Fruit fly (Drosophila melanogaster) whole organism, embryonic: ENCODE measurements around the gene dj-1beta.

ENCODE experiments used
- Ada2b ChIP-seq: fragments of 200-800 bp; sonication (Bioruptor generic); IDR thresholded peaks from 2 replicates; pipeline ENCODE4 v1.3.6; 2022; ENCODE audit warnings: missing biosample characterization, missing genetic modification characterization
- CG10321 ChIP-seq: fragments of 200-800 bp; sonication (Bioruptor generic); IDR thresholded peaks from 2 replicates; pipeline ENCODE4 v1.3.6; 2022; ENCODE audit warnings: missing biosample characterization, missing genetic modification characterization
- CG11085 ChIP-seq: fragments of 200-800 bp; sonication (Bioruptor generic); IDR thresholded peaks from 2 replicates; pipeline ENCODE4 v1.3.6; 2022; ENCODE audit warnings: missing biosample characterization, missing genetic modification characterization
- CG11398 ChIP-seq: fragments of 200-800 bp; sonication (Bioruptor generic); optimal IDR thresholded peaks from 2 replicates; lab custom pipeline; 2016; ENCODE audit warnings: missing biosample characterization, missing genetic modification characterization
- CG12071 ChIP-seq: fragments of 200-800 bp; sonication (Bioruptor generic); optimal IDR thresholded peaks from 3 replicates; lab custom pipeline; 2018; ENCODE audit warnings: missing biosample characterization, mild to moderate bottlenecking, missing genetic modification characterization
- CG15269 ChIP-seq: fragments of 200-800 bp; sonication (Bioruptor generic); optimal IDR thresholded peaks from 2 replicates; lab custom pipeline; 2018; ENCODE audit warnings: missing biosample characterization, mild to moderate bottlenecking, missing genetic modification characterization, moderate library complexity
- CG15479 ChIP-seq: fragments of 200-800 bp; sonication (Bioruptor generic); optimal IDR thresholded peaks from 3 replicates; lab custom pipeline; 2019; ENCODE audit warnings: missing biosample characterization, mild to moderate bottlenecking, missing genetic modification characterization, moderate library complexity
- CG15601 ChIP-seq: fragments of 200-800 bp; sonication (Bioruptor generic); optimal IDR thresholded peaks from 3 replicates; lab custom pipeline; 2019; ENCODE audit warnings: missing biosample characterization, mild to moderate bottlenecking, missing genetic modification characterization, moderate library complexity
- CG17186 ChIP-seq: fragments of 200-800 bp; sonication (Bioruptor generic); optimal IDR thresholded peaks from 3 replicates; lab custom pipeline; 2017; ENCODE audit warnings: missing biosample characterization, missing genetic modification reagents, missing genetic modification characterization
- CG17361 ChIP-seq: fragments of 200-800 bp; sonication (Bioruptor generic); IDR thresholded peaks from 3 replicates; pipeline ENCODE4 v1.3.6; 2022; ENCODE audit warnings: missing biosample characterization, missing genetic modification characterization
- CG17829 ChIP-seq: fragments of 200-800 bp; optimal IDR thresholded peaks from 2 replicates; lab custom pipeline; 2019; ENCODE audit warnings: missing biosample characterization, mild to moderate bottlenecking, missing genetic modification characterization, moderate library complexity
- CG30403 ChIP-seq: fragments of 200-800 bp; sonication (Bioruptor generic); optimal IDR thresholded peaks from 3 replicates; lab custom pipeline; 2016; ENCODE audit warnings: missing biosample characterization, missing genetic modification characterization
- CG4854 ChIP-seq: fragments of 200-800 bp; sonication (Bioruptor generic); optimal IDR thresholded peaks from 2 replicates; lab custom pipeline; 2016; ENCODE audit warnings: missing biosample characterization, missing genetic modification characterization, inconsistent platforms
- CG6254 ChIP-seq: fragments of 200-800 bp; sonication (Bioruptor generic); optimal IDR thresholded peaks from 3 replicates; lab custom pipeline; 2017; ENCODE audit warnings: mild to moderate bottlenecking, missing biosample characterization, missing genetic modification reagents, missing genetic modification characterization
- CG6654 ChIP-seq: fragments of 200-800 bp; sonication (Bioruptor generic); optimal IDR thresholded peaks from 2 replicates; lab custom pipeline; 2017; ENCODE audit warnings: missing biosample characterization, mild to moderate bottlenecking, missing genetic modification characterization
- CG8089 ChIP-seq: fragments of 200-800 bp; sonication (Bioruptor generic); optimal IDR thresholded peaks from 3 replicates; lab custom pipeline; 2016; ENCODE audit warnings: missing biosample characterization, missing genetic modification characterization
- Camta ChIP-seq: fragments of 200-800 bp; sonication (Bioruptor generic); optimal IDR thresholded peaks from 2 replicates; lab custom pipeline; 2016; ENCODE audit warnings: missing biosample characterization, missing genetic modification characterization
- H15 ChIP-seq: fragments of 200-800 bp; sonication (Bioruptor generic); IDR thresholded peaks from 3 replicates; pipeline ENCODE4 v1.3.6; 2022; ENCODE audit warnings: missing biosample characterization, missing genetic modification characterization
- HLH3B ChIP-seq: fragments of 200-800 bp; sonication (Bioruptor generic); IDR thresholded peaks from 2 replicates; pipeline ENCODE4 v1.3.6; 2022; ENCODE audit warnings: missing biosample characterization, missing genetic modification characterization
- Myb ChIP-seq: fragments of 200-800 bp; sonication (Bioruptor generic); optimal IDR thresholded peaks from 2 replicates; lab custom pipeline; 2016; ENCODE audit warnings: missing biosample characterization, missing genetic modification characterization
- NC2β ChIP-seq: fragments of 200-800 bp; sonication (Bioruptor generic); optimal IDR thresholded peaks from 2 replicates; lab custom pipeline; 2016; ENCODE audit warnings: missing biosample characterization, missing genetic modification characterization
- NfI ChIP-seq: fragments of 200-800 bp; sonication (Bioruptor generic); optimal IDR thresholded peaks from 3 replicates; lab custom pipeline; 2018; ENCODE audit warnings: missing biosample characterization, mild to moderate bottlenecking, missing genetic modification characterization, moderate library complexity
- Sry-δ ChIP-seq: fragments of 200-800 bp; sonication (Bioruptor generic); optimal IDR thresholded peaks from 2 replicates; lab custom pipeline; 2016; ENCODE audit warnings: missing biosample characterization, missing genetic modification characterization
- Trl ChIP-seq, 3 experiments: fragments of >200 bp in 2 of 3; fragments of 200-800 bp in 1 of 3; sonication (Bioruptor generic) in 1 of 3; optimal IDR thresholded peaks; 2 replicates in 1 of 3; 3 replicates in 2 of 3; lab custom pipeline; 2016 to 2017; ENCODE audit warnings: missing biosample characterization in 1 of 3, missing genetic modification characterization in 1 of 3
- Xbp1 ChIP-seq: fragments of 200-800 bp; sonication (Bioruptor generic); optimal IDR thresholded peaks from 3 replicates; lab custom pipeline; 2016; ENCODE audit warnings: missing biosample characterization, mild to moderate bottlenecking, missing genetic modification characterization
- abd-A ChIP-seq: fragments of 200-800 bp; sonication (Bioruptor generic); optimal IDR thresholded peaks from 3 replicates; lab custom pipeline; 2019; ENCODE audit warnings: missing biosample characterization, mild to moderate bottlenecking, missing genetic modification characterization, moderate library complexity
- ato ChIP-seq: fragments of 200-800 bp; sonication (Bioruptor generic); IDR thresholded peaks from 2 replicates; pipeline ENCODE4 v1.3.6; 2022; ENCODE audit warnings: missing biosample characterization, missing genetic modification characterization; ENCODE audit not compliant: partially characterized antibody
- chm ChIP-seq: fragments of 200-800 bp; sonication (Bioruptor generic); IDR thresholded peaks from 2 replicates; pipeline ENCODE4 v1.3.6; 2022; ENCODE audit warnings: missing biosample characterization, missing genetic modification characterization
- croc ChIP-seq: fragments of 200-800 bp; sonication (Bioruptor generic); conservative IDR thresholded peaks from 3 replicates; pipeline ENCODE4 v1.3.6; 2022; ENCODE audit warnings: missing biosample characterization, missing genetic modification characterization
- crol ChIP-seq: fragments of 200-800 bp; sonication (Bioruptor generic); IDR thresholded peaks from 2 replicates; pipeline ENCODE4 v1.3.6; 2022; ENCODE audit warnings: missing biosample characterization, missing genetic modification characterization
- dan ChIP-seq: fragments of 200-800 bp; sonication (Bioruptor generic); IDR thresholded peaks from 2 replicates; pipeline ENCODE4 v1.3.6; 2022; ENCODE audit warnings: missing biosample characterization, missing genetic modification characterization
- fu2 ChIP-seq: fragments of 200-800 bp; sonication (Bioruptor generic); optimal IDR thresholded peaks from 2 replicates; lab custom pipeline; 2016; ENCODE audit warnings: missing biosample characterization, missing genetic modification characterization
- kni ChIP-seq: fragments of 200-800 bp; sonication (Bioruptor generic); optimal IDR thresholded peaks from 3 replicates; lab custom pipeline; 2017; ENCODE audit warnings: mild to moderate bottlenecking, missing biosample characterization, missing genetic modification reagents, missing genetic modification characterization
- lilli ChIP-seq: fragments of 200-800 bp; sonication (Bioruptor generic); optimal IDR thresholded peaks from 3 replicates; lab custom pipeline; 2016; ENCODE audit warnings: missing biosample characterization, missing genetic modification characterization
- luna ChIP-seq: fragments of 200-800 bp; sonication (Bioruptor generic); optimal IDR thresholded peaks from 2 replicates; lab custom pipeline; 2016; ENCODE audit warnings: missing biosample characterization, missing genetic modification characterization
- maf-S ChIP-seq: fragments of 200-800 bp; sonication (Bioruptor generic); optimal IDR thresholded peaks from 2 replicates; lab custom pipeline; 2016; ENCODE audit warnings: missing biosample characterization, missing genetic modification characterization
- mld ChIP-seq: fragments of 200-800 bp; sonication (Bioruptor generic); IDR thresholded peaks from 3 replicates; pipeline ENCODE4 v1.3.6; 2022; ENCODE audit warnings: missing biosample characterization, missing genetic modification characterization; ENCODE audit not compliant: partially characterized antibody
- nom ChIP-seq: fragments of 200-800 bp; sonication (Bioruptor generic); optimal IDR thresholded peaks from 2 replicates; lab custom pipeline; 2017; ENCODE audit warnings: missing biosample characterization, missing genetic modification characterization, mild to moderate bottlenecking, moderate library complexity, missing genetic modification reagents
- oc ChIP-seq: fragments of 200-800 bp; sonication (Bioruptor generic); optimal IDR thresholded peaks from 2 replicates; lab custom pipeline; 2018; ENCODE audit warnings: missing biosample characterization, mild to moderate bottlenecking, missing genetic modification characterization, moderate library complexity
- odd ChIP-seq: fragments of 200-800 bp; sonication (Bioruptor generic); optimal IDR thresholded peaks from 2 replicates; lab custom pipeline; 2017; ENCODE audit warnings: missing biosample characterization, mild to moderate bottlenecking, missing genetic modification characterization
- pfk ChIP-seq: fragments of 200-800 bp; sonication (Bioruptor generic); optimal IDR thresholded peaks from 2 replicates; lab custom pipeline; 2018; ENCODE audit warnings: missing biosample characterization, mild to moderate bottlenecking, missing genetic modification characterization, moderate library complexity
- rib ChIP-seq: fragments of 200-800 bp; sonication (Bioruptor generic); IDR thresholded peaks from 2 replicates; pipeline ENCODE4 v1.3.6; 2022; ENCODE audit warnings: missing biosample characterization, missing genetic modification characterization
- sisA ChIP-seq: fragments of 200-800 bp; sonication (Bioruptor generic); IDR thresholded peaks from 2 replicates; pipeline ENCODE4 v1.3.6; 2022; ENCODE audit warnings: missing biosample characterization, missing genetic modification characterization
- slp2 ChIP-seq: fragments of 200-800 bp; sonication (Bioruptor generic); optimal IDR thresholded peaks from 2 replicates; lab custom pipeline; 2016; ENCODE audit warnings: missing biosample characterization, missing genetic modification characterization
- so ChIP-seq: fragments of 200-800 bp; sonication (Bioruptor generic); IDR thresholded peaks from 3 replicates; pipeline ENCODE4 v1.3.6; 2022; ENCODE audit warnings: missing biosample characterization, missing genetic modification characterization
- sqz ChIP-seq: fragments of 200-800 bp; sonication (Bioruptor generic); optimal IDR thresholded peaks from 3 replicates; lab custom pipeline; 2018; ENCODE audit warnings: missing biosample characterization, mild to moderate bottlenecking, missing genetic modification characterization
- tgo ChIP-seq: fragments of 200-800 bp; sonication (Bioruptor generic); IDR thresholded peaks from 3 replicates; pipeline ENCODE4 v1.3.6; 2022; ENCODE audit warnings: missing biosample characterization, missing genetic modification characterization
- tio ChIP-seq: fragments of 200-800 bp; sonication (Bioruptor generic); optimal IDR thresholded peaks from 2 replicates; lab custom pipeline; 2017; ENCODE audit warnings: missing biosample characterization, missing genetic modification characterization, inconsistent platforms
- ttk ChIP-seq: fragments of 200-800 bp; sonication (Bioruptor generic); IDR thresholded peaks from 2 replicates; pipeline ENCODE4 v2.1.2; 2022; ENCODE audit warnings: missing biosample characterization, missing genetic modification characterization
- tx ChIP-seq: fragments of 200-800 bp; sonication (Bioruptor generic); optimal IDR thresholded peaks from 2 replicates; lab custom pipeline; 2016; ENCODE audit warnings: missing biosample characterization, missing genetic modification characterization
- wdn ChIP-seq: fragments of 200-800 bp; sonication (Bioruptor generic); IDR thresholded peaks from 2 replicates; pipeline ENCODE4 v1.3.6; 2022; ENCODE audit warnings: missing biosample characterization, missing genetic modification characterization

dj-1beta gene

dm6 chr3R:30813903-30814339 lies 7.0 kb downstream of the dj-1beta start (continued):
- TF ChIP-seq croc (GFP tag; lab: Robert Waterston, UW) (peak; percentile 73), CG17361 (GFP tag; lab: Robert Waterston, UW) (peak; percentile 91), CG17186 (GFP tag; lab: Kevin White, UChicago) (no peak), sisA (peak; percentile 90), CG4854 (GFP tag; lab: Kevin White, UChicago) (peak; percentile 83), CG15479 (GFP tag; lab: Kevin White, UChicago) (no peak), kni (GFP tag; lab: Kevin White, UChicago) (peak; percentile 86), ttk (GFP tag; lab: Robert Waterston, UW) (peak; percentile 85), CG17829 (tag; lab: Kevin White, UChicago) (peak; percentile 91), CG30403 (GFP tag; lab: Kevin White, UChicago) (peak; percentile 87), CG11398 (GFP tag; lab: Kevin White, UChicago) (peak; percentile 75), Ada2b (GFP tag; lab: Robert Waterston, UW) (peak; percentile 92), CG11085 (GFP tag; lab: Robert Waterston, UW) (no peak; the same call in 1 of the 2 replicates), Camta (GFP tag; lab: Kevin White, UChicago) (peak; percentile 88), sqz (GFP tag; lab: Kevin White, UChicago) (peak; percentile 65), crol (GFP tag; lab: Robert Waterston, UW) (peak; percentile 77), CG6654 (GFP tag; lab: Kevin White, UChicago) (peak; percentile 56), luna (GFP tag; lab: Kevin White, UChicago) (no peak), dan (GFP tag; lab: Robert Waterston, UW) (peak; percentile 60; the same call in 1 of the 2 replicates), oc (peak; percentile 85), rib (peak; percentile 64; the same call in 1 of the 2 replicates), CG15601 (tag; lab: Kevin White, UChicago) (peak; percentile 83), tio (GFP tag; lab: Kevin White, UChicago) (peak; percentile 60), CG6254 (GFP tag; lab: Kevin White, UChicago) (peak; percentile 82), abd-A (tag; lab: Kevin White, UChicago) (peak; percentile 11), CG15269 (tag; lab: Kevin White, UChicago) (peak; percentile 87), NC2β (GFP tag; lab: Kevin White, UChicago) (peak; percentile 78), Myb (GFP tag; lab: Kevin White, UChicago) (peak; percentile 59), so (GFP tag; lab: Robert Waterston, UW) (peak; percentile 86), slp2 (GFP tag; lab: Kevin White, UChicago) (peak; percentile 80), Sry-δ (GFP tag; lab: Kevin White, UChicago) (peak; percentile 44), maf-S (GFP tag; lab: Kevin White, UChicago) (peak; percentile 52), odd (peak; percentile 68), H15 (GFP tag; lab: Robert Waterston, UW) (peak; percentile 84), mld (GFP tag; lab: Robert Waterston, UW) (no peak), CG8089 (GFP tag; lab: Kevin White, UChicago) (peak; percentile 60), fu2 (peak; percentile 73), CG12071 (GFP tag; lab: Kevin White, UChicago) (peak; percentile 83), ato (GFP tag; lab: Robert Waterston, UW) (no peak), Xbp1 (GFP tag; lab: Kevin White, UChicago) (peak; percentile 85), pfk (GFP tag; lab: Kevin White, UChicago) (peak; percentile 11), chm (GFP tag; lab: Robert Waterston, UW) (peak; percentile 72; the same call in 1 of the 2 replicates), Trl (optimal IDR thresholded peaks at IDR 0.05; lab: Kevin White, UChicago) (no peak), Trl (GFP tag; optimal IDR thresholded peaks at IDR 0.05; lab: Kevin White, UChicago) (peak; percentile 89), HLH3B (peak; percentile 91), CG10321 (GFP tag; lab: Robert Waterston, UW) (peak; percentile 48; the same call in 1 of the 2 replicates), tx (GFP tag; lab: Kevin White, UChicago) (peak; percentile 49), lilli (GFP tag; lab: Kevin White, UChicago) (peak; percentile 78), nom (GFP tag; lab: Kevin White, UChicago) (no peak), wdn (GFP tag; lab: Robert Waterston, UW) (peak; percentile 70), tgo (peak; percentile 89), NfI (GFP tag; lab: Kevin White, UChicago) (peak; percentile 68)
